Fruit fly (Drosophila melanogaster): ENCODE measurements around the gene CG17991.

Gene CG17991

DNA sequence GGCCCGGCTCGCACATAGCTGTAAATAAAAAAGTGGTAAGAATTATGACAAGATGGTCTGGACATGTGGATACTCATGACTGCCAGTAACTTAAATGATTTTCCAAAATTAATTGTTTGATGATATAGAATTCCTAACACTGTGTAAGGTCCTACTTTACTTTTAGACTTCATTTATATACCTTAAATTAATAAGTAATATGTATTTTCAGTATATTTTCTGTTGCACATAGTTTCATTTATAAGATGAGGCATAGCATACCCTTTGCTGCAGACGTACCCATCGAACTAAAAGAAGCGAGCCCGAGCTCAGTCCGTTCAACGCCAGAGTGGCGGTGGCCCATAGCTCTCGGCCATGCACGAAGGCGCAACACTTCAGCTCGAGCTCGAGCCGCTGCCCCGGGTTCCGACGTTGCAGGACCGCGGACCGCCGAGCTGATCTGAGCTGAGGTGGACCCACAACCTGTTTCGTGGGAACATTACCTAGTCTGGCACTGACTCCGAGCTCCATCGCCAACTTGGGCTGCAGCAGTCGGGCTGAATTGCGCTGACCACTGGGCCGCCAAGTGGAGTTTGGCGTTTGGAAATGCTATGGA is 23.5 kb upstream of the CG17991 start:
- no peak for TF ChIP-seq CG8478 (optimal IDR thresholded peaks at IDR 0.05)
- no peak for TF ChIP-seq CTCF (optimal IDR thresholded peaks at IDR 0.05)

DNA sequence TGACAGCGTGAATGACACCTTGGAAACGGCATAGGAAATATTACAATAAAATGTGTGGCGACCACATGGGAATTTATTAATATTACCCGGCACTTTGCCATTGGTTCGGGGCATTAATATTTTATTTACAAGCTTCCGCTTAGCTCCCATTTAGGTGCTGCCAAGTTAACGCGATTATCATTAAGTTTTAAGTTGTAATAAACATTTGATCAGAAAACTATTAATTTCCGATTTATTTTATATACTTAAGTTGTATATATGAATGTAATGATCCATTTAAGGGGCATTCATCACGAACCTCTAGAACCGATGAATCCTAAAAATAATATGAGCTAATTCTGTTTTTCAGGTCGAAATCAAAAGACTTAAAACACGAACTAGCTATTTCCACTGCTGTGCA is 22.8 kb upstream of the CG17991 start:
- TF ChIP-seq CTCF (optimal IDR thresholded peaks at IDR 0.05) (no peak), CG8478 (optimal IDR thresholded peaks at IDR 0.05) (no peak)

DNA sequence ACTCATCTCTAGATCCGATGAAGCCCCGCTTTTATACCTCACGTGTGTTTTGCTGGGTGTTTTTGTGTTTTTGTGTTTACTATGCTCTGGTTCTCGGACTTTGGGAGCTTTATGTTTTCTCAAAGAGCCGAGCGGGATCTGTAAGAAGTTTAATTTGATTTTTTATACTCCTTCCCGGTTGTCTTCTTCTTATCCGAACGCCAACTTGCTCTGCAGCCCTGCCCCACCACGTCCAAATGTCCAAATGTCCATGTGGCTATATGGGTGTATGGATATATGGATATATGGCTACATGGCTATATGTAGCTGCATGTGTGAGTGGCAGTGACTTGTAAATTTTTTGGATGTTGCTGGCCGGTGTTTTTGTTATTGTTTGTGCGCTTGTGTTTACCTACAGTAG is 22.3 kb upstream of the CG17991 start:
- TF ChIP-seq CTCF (optimal IDR thresholded peaks at IDR 0.05) (no peak), CG8478 (optimal IDR thresholded peaks at IDR 0.05) (no peak)

DNA sequence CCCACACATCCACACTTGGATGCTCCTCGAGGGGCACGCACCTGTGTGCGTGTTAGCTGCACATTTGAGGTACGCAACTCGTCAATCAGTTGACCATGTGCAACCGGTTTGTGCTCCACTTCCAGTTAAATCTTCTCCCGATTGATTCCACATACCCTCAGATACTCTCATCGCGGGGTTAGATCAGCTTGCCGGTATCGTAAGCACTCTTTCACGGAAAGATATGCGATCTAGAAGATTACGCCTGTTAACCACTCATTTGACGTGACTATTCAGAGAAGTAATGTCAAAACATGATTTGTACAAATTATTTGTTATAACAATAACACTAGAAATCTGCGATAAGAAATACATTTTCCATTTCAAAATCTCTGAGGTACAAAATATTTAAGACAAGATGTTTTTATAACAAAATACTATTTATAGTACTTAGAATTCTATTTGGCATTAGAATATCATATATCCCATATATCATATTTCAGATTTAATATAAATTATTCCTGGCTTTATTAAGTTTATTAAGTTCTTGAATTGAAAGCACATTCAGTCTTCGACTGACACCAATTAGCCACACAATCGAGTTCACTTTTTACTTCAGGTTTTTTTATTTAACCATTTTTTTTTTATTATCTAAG is 20.1 kb upstream of the CG17991 start:
- no peak for TF ChIP-seq CG8478 (optimal IDR thresholded peaks at IDR 0.05)
- no peak for TF ChIP-seq CTCF (optimal IDR thresholded peaks at IDR 0.05)

DNA sequence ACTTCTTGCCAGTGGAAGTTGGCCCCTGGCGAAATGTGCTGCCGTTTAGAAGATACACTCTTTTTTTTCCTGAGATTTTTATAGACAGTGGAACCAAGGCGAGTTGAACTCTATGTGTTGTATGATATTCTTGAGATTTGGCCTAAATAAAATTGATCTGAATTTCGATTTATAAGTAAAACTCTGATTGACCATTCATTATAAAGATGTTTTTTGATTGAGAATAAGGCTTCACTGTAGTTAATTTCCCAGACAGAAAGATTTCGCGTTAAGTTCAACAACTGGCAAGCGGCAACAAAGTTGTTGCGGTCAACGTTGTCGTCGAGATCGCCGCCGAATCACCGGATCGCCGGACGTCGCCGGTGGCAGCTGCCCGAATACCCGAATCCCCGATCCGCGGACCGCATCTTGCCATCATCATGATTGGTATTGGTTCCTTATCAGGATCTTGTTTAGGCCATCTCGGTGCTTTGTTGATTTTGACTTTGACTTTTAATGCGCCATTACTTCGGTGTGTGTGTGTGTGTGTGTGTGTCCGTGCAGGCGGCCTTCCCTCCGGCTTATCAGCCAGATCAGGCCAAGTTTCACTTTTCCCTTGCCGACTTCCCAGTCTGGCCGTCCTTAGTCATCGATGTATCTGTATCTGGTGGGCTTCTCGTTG is 18.9 kb upstream of the CG17991 start:
- TF ChIP-seq CG8478 (optimal IDR thresholded peaks at IDR 0.05): no peak
- TF ChIP-seq CTCF (optimal IDR thresholded peaks at IDR 0.05): no peak

DNA sequence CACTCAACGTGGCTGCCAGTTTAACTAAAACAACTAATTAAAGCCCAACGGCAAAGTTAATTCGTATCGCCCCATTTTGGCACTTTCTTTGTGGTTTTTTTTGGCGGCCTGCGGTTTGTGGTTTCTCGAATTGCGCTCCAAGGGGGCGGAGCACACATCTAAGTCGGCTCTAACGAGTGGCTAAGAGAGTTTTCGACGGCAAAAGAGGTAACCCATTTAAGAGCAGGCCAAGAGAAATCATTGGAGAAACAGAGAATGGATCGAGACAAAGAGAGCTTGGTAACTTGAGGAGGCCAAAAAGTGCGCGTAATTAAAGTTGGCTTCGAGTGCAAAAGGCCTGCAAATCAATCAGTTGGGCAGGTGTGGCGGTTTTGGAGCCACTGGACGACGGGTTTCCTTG is 18.1 kb upstream of the CG17991 start:
- no peak for TF ChIP-seq CG8478 (optimal IDR thresholded peaks at IDR 0.05)

DNA sequence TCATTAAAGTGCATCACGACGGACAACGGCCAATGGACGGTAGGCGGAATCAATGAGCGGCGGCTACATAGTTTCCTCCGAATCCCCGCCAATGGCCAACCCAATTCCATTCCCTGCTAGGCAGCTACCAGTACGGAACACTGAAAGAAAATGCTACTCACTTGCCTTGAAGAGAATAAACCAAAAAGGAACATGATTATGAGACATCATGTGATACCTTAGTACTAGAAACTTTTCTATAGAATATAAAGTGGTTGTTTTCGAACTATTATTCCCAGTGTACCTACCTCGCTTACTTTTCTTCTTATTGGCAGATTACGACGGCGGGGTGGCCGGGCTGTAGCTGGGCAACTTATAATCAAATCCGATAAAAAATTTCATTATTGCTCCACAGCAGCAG is 16.3 kb upstream of the CG17991 start:
- no peak for TF ChIP-seq CTCF (optimal IDR thresholded peaks at IDR 0.05)
- TF ChIP-seq CG8478 (optimal IDR thresholded peaks at IDR 0.05): no peak

DNA sequence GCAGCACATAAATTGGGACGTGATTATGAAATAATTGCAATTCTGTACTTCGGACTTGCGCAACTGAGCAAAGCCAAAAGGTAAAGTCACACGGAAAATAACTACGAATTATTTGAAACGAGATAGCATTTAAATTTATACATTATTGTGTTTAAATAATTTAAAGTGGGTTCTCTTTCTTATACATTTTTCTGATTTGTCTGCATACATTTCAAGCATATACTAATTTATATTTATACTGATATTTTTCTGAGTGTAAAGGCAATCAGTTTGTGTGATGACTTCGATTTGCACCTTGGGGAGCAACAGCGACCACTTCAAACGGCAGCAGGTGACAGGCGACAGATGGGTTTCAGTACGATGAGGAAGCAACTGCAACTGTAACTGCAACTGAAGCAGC is 15.6 kb upstream of the CG17991 start:
- TF ChIP-seq CTCF (optimal IDR thresholded peaks at IDR 0.05) (no peak), CG8478 (optimal IDR thresholded peaks at IDR 0.05) (no peak)

DNA sequence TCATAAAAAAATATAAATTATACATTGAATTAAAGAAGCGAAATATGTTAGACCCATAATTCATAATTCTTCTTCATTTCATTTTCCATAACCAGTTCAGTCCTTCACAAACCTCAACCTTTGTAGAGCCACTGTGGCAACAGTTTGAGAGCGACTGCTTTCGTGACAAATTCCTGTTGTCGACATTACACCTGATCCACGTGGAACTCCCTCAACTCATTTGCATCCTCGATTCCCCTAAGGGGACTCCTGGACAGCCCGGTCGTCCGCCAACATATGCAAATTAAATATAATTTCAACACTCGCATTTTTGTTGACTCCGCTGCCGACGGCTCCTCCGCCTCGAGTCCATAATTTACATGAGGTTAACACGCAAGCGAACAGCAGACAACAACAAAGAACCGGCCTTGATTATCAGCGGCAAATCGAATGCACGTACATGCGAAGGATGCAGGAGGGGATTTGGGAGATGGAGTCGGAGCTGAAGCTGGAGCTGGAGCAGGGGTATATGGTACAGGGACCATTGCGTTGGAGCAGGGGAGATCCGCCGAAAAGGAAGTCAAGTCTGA is 14.9 kb upstream of the CG17991 start:
- TF ChIP-seq CTCF (optimal IDR thresholded peaks at IDR 0.05) (no peak), CG8478 (optimal IDR thresholded peaks at IDR 0.05) (no peak)

DNA sequence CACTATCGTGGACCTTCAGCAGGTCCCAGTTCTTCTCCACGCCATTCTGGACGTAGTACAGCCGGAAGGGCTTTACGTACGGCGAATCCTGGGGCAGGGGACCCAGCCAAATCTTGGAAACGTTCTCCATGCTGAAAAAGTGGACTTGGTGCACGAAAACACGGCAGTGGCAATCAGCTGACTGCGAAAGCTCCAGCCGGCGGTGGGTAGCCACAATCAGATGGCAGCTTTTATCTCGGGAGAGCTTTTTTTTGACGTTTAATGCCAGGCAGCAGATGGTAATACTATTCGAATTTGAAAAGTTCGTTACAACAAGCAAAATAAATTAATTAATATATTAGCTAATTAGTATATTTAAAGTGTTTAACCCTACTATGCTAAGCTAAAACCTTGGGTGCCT is 12.7 kb upstream of the CG17991 start, which contains the start of gene CG42813:
Gene CG42813, minus strand, starts transcription at position 220 of the 400 bp plus-strand sequence.
- TF ChIP-seq CTCF (optimal IDR thresholded peaks at IDR 0.05): no peak
- TF ChIP-seq CG8478 (optimal IDR thresholded peaks at IDR 0.05): no peak

DNA sequence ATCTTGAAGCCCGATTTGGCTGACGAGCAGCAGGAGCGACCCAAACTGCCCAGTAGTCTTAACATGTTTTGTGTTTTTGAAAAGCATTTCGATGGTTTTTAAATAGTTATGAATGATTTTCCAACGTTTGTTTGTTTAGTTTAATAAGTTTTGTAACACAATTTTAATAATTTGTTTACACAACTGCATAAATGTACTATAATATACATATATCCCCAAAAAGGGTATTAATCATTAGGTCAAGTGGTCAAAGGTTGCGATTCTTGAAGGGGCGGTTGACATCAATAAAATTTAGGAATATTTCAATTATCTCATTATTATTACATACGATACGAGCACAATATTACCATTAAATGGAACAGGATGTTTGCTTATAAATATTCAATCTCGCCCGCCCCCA is 11.7 kb upstream of the CG17991 start, which contains the start of gene CG42814:
Gene CG42814, minus strand, starts transcription at position 101 of the 400 bp plus-strand sequence.
- TF ChIP-seq CTCF (optimal IDR thresholded peaks at IDR 0.05) (no peak), CG8478 (optimal IDR thresholded peaks at IDR 0.05) (no peak)

DNA sequence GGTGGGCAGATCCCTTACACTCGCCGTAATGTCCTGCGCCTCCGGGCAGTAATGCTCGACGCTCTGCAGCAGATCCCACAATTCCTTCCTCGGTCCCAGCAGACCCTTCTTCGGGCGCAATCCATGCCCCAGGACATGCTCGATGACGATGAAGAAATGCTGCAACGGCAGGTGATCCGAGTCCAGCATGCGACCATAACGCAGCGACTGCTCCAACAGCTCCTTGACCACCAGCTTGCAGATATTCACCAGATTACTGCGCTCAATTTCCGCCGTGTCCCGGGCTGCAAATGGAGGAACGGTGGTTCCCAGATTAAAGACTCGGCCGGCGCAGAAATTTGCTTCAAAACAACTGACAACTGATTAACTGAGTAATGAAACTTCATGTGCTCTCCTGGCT is 7.7 kb upstream of the CG17991 start, which contains the start of gene CG31068:
Gene CG31068, plus strand, starts transcription at position 301 of the 400 bp plus-strand sequence.
- TF ChIP-seq CG8478 (optimal IDR thresholded peaks at IDR 0.05) (no peak), CTCF (optimal IDR thresholded peaks at IDR 0.05) (no peak)

DNA sequence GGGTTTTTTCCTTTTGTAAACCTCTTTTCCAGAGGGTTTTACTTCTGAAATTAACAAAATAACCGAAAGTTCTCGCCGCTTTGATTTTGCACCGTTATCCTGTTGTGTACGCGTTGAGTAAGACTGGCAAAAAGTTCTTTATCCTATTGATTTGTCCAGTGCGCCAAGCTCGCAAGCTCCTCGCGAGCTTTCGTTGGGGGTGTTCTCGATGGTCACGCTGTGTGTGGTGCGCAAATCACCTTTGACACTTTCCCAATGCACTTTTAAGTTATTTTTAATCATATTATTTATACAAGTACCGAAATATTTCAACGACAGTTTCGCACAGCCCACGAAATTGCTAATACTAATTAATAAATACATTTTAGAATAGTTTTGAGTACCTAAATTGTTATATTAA is 3.1 kb upstream of the CG17991 start:
- TF ChIP-seq CTCF (optimal IDR thresholded peaks at IDR 0.05) (no peak), CG8478 (optimal IDR thresholded peaks at IDR 0.05) (no peak)

DNA sequence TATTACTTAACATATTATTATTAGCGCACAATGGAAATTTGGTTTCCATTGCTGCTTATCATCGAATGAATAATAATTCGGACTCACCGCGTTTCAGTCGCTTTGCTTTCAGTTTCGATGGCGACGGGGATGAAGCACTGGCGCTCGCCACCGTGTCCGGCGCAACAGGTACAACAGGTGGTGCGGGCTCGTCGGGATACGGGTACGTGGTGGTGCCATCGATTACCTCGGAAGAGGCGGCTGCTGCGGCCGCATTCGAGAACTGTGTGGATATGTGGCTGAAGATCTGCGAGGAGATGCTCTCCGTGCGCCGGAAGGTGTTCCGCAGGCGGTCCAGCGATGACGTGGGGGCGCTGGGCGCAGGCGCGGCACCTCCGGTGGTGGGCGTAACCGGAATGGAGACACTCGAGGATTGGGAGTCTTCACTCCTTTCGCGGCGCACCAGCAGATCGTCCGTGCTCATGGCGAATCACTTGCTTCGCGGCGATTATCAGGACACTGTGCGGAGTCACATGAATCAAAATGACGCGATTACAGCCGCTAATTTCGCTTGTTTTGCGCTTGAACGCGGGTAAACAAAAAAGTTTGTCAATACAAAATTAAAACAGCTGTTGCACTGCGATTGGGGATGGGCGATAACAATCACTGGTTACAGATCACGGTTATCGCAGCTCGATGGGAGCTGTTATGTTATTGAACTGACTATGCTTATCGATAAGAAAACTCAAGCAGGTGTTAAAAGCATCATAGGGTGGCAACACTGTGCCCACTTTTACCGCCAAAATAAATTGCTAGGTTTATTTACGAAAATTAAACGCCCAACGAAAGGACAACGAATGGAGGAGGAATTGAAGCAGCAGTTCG is 2.4 kb upstream of the CG17991 start, which contains the start of the genes CG31064 and PolA2:
Gene CG31064, minus strand, starts transcription at position 648 of the 864 bp plus-strand sequence.
Gene PolA2, plus strand, starts transcription at position 726 of the 864 bp plus-strand sequence.
- TF ChIP-seq CTCF (optimal IDR thresholded peaks at IDR 0.05) (peak; percentile 19 to 31), CG8478 (optimal IDR thresholded peaks at IDR 0.05) (no peak)

DNA sequence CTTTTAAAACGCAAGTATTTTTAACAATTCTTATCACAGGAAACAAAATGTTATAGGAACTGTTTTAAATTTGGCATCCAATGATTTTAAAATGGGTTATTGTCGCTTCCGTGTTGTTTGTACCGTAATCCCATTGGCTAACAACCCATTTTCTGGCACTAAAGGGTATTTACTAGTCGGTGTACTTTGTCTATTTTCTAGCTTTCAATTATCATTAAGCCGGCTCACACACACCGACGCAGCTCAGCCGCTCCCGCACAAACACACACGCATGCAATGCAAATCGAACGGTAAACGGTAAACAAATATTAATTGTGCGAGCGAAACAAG is 3.3 kb downstream of the CG17991 start:
- no peak for TF ChIP-seq CTCF (optimal IDR thresholded peaks at IDR 0.05)

Data from S2 (cell line).